Worm (Caenorhabditis elegans) whole organism, midembryonic: ENCODE measurements around the gene T05C12.11.

ENCODE experiments used
- cog-1 ChIP-seq: sonication (generic microtip); optimal IDR thresholded peaks from 2 replicates; lab custom pipeline; 2016; ENCODE audit warnings: missing genetic modification characterization, missing compliant biosample characterization
- flt-1 ChIP-seq: fragments of 200-800 bp; sonication (Bioruptor generic); IDR thresholded peaks from 2 replicates; pipeline ENCODE4 v1.3.6; 2022; ENCODE audit warnings: missing genetic modification characterization, missing compliant biosample characterization
- klf-2 ChIP-seq: fragments of 200-800 bp; sonication (Bioruptor generic); conservative IDR thresholded peaks from 2 replicates; pipeline ENCODE4 v1.3.6; 2022; ENCODE audit warnings: missing genetic modification reagents, missing genetic modification characterization, missing compliant biosample characterization
- med-1 ChIP-seq: sonication (generic microtip); optimal IDR thresholded peaks from 2 replicates; lab custom pipeline; 2017; ENCODE audit warnings: missing genetic modification characterization, mild to moderate bottlenecking, missing compliant biosample characterization, antibody characterized with exemption, missing genetic modification reagents; ENCODE audit not compliant: insufficient read depth
- ref-1 ChIP-seq: fragments of 200-800 bp; sonication (Bioruptor generic); conservative IDR thresholded peaks from 2 replicates; pipeline ENCODE4 v1.3.6; 2022; ENCODE audit warnings: missing genetic modification reagents, missing genetic modification characterization, missing compliant biosample characterization
- tab-1 ChIP-seq: fragments of 200-800 bp; sonication (Bioruptor generic); IDR thresholded peaks from 2 replicates; pipeline ENCODE4 v1.3.6; 2022; ENCODE audit warnings: missing genetic modification characterization, missing compliant biosample characterization
- ztf-23 ChIP-seq: fragments of 200-800 bp; sonication (Bioruptor generic); IDR thresholded peaks from 2 replicates; pipeline ENCODE4 v1.3.6; 2022; ENCODE audit warnings: missing genetic modification reagents, missing genetic modification characterization, missing compliant biosample characterization
- ztf-29 ChIP-seq: fragments of 200-800 bp; sonication (Bioruptor generic); IDR thresholded peaks from 2 replicates; pipeline ENCODE4 v1.3.6; 2022; ENCODE audit warnings: missing genetic modification reagents, missing genetic modification characterization, missing compliant biosample characterization

DNA sequence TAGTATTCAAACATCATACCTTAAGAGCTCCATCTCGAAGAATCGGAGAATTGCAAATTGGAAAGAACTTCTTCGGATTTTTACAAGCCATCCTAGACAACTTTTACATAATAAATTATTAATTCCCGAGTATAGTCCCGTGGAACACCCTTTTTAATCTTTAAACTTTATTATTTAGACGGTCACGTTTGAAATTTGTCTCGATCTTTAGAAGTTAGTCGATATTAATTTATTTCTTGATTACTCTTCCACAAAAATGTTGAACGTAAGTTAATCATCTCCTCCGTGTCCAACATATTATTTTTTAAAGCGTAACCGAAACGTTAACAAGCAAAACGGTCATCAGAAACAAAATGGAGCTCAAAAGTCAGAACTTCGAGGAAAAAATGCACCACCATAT is 3.2 kb upstream of the T05C12.11 start, which contains the start of the genes decr-1.3 and T05C12.1:
- TF ChIP-seq ref-1: no peak
- no peak for TF ChIP-seq tab-1
- no peak for TF ChIP-seq med-1 (GFP tag; lab: Kevin White, UChicago)
- TF ChIP-seq flt-1 (GFP tag; lab: Robert Waterston, UW): no peak
- TF ChIP-seq cog-1 (tag; lab: Kevin White, UChicago): no peak
- TF ChIP-seq ztf-29 (GFP tag; lab: Robert Waterston, UW): no peak
- TF ChIP-seq klf-2 (GFP tag; lab: Robert Waterston, UW): no peak
- TF ChIP-seq ztf-23 (GFP tag; lab: Robert Waterston, UW): no peak
